Worm (Caenorhabditis elegans) whole organism, L4/young adult: ENCODE data around the gene T28H11.7.
A peak's percentile ranks its signal among the peaks of the same experiment; 100 is the strongest.
"Not testable (repeated sequence)": the region's sequence is repeated elsewhere in the genome, so short reads cannot be mapped to it uniquely, and the experiment has no call there.

Source experiments
- W03F9.2 ChIP-seq: fragments of 150-350 bp; optimal IDR thresholded peaks from 2 replicates; lab custom pipeline; 2014; ENCODE audit warnings: missing biosample characterization, missing genetic modification characterization
- dao-5 ChIP-seq: sonication (generic microtip); optimal IDR thresholded peaks from 2 replicates; lab custom pipeline; 2016; ENCODE audit warnings: missing genotype, missing genetic modification characterization, moderate library complexity, missing compliant biosample characterization
- him-1 ChIP-seq: sonication (generic microtip); optimal IDR thresholded peaks from 2 replicates; lab custom pipeline; 2016; ENCODE audit warnings: missing genotype, missing genetic modification reagents, missing genetic modification characterization, missing compliant biosample characterization

The T28H11.7 gene

DNA sequence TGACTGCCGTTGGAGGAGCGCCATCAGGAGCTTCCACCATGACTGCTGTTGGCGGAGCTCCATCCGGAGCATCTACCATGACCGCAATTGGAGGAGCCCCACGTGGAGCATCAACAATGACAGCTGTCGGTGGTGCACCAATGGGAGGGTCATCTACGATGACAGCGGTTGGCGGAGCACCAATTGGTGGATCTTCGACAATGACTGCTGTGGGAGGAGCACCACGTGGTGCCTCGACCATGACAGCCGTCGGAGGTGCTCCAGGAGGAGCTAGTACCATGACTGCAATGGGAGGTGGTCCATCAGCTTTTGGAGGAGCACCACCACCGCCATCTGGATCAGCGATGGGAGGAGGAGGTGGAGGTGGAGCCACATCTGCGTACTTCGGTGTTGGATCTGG, at the start of gene T28H11.7:
Gene T28H11.7, minus strand, starts transcription at position 101 of the 400 bp plus-strand sequence.
- not testable (repeated sequence) for TF ChIP-seq W03F9.2 (tag; lab: Kevin White, UChicago); him-1 (tag; lab: Kevin White, UChicago); dao-5

- TF ChIP-seq W03F9.2 (tag; lab: Kevin White, UChicago); him-1 (tag; lab: Kevin White, UChicago); dao-5: not testable (repeated sequence)
Measured at ce11 chrIV:5064961-5065360, 48.0 kb upstream of the T28H11.7 start, which contains the start of gene msp-53. Gene msp-53, minus strand, starts transcription at chrIV:5065061.

DNA sequence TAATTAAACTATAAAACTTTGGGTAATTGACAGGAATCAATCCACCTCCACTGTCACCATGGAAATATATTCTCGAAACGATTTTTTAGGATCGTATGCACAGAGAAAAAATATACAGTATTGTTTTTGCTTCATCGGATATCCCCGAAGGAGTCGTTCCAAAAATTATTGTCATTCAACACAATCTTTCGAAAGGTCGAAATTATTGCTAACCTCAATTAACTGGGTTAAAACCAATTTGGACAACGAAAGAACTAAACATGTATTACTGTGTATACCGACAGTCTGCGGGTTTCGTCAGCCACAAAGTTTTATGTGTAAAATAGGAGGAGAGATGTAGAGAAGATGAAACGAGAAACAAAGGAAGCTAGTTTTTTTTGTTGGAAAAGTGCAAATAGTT, 46.3 kb upstream of the T28H11.7 start:
- TF ChIP-seq dao-5 (no peak), W03F9.2 (tag; lab: Kevin White, UChicago) (no peak), him-1 (tag; lab: Kevin White, UChicago) (no peak)

DNA sequence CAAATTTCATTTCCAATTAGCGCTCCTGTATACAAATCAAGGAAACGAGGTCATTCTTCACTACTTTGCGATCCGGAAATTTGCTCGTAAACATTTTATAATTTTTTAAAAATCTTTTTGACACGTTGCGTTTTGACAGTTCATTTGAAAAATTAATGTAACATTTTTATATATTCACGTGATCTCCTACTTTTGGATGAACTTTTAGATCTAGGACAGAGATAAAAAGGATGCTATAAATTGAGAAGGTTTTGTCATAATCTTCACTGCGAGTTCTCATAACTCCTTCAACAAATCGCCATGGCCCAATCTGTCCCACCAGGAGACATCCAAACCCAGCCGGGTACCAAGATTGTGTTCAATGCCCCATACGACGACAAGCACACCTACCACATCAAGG, 45.3 kb upstream of the T28H11.7 start, which contains the start of gene msp-57:
Gene msp-57, plus strand, starts transcription at position 301 of the 400 bp plus-strand sequence.
- TF ChIP-seq him-1 (tag; lab: Kevin White, UChicago); W03F9.2 (tag; lab: Kevin White, UChicago); dao-5: not testable (repeated sequence)

- TF ChIP-seq W03F9.2 (tag; lab: Kevin White, UChicago) (no peak), dao-5 (no peak), him-1 (tag; lab: Kevin White, UChicago) (no peak)
Measured at ce11 chrIV:5060984-5061383, 44.0 kb upstream of the T28H11.7 start, which contains the start of gene C09B9.7. Gene C09B9.7, minus strand, starts transcription at chrIV:5061084.

DNA sequence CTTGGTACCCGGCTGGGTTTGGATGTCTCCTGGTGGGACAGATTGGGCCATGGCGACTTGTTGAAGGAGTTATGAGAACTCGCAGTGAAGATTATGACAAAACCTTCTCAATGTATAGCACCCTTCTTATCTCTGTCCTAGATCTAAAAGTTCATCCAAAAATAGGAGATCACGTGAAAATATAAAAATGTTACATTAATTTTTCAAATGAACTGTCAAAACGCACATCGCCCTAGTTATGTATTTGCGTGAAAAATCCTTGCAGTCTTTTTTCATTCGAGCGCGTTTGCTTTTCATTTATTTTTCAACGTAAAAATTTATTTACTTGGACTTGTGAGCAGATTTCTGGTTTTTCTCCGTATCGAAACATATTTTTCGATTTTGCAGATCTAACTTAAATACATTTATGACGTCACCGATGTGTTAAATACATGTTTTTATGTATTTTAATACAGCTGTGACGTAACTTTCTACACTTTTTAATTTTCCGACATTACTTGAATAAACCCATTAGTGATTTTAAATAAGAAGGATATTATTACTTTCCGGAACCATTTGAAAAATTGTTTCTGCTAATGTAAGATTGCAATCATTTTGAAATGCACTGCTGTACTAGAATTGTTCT, 39.1 kb upstream of the T28H11.7 start, which contains the start of gene msp-55:
Gene msp-55, minus strand, starts transcription at position 51 of the 625 bp plus-strand sequence.
- TF ChIP-seq W03F9.2 (tag; lab: Kevin White, UChicago): no peak
- TF ChIP-seq him-1 (tag; lab: Kevin White, UChicago): no peak
- no peak for TF ChIP-seq dao-5

ce11 chrIV:5054297-5054696, 37.3 kb upstream of the T28H11.7 start:
- TF ChIP-seq W03F9.2 (tag; lab: Kevin White, UChicago) (no peak), him-1 (tag; lab: Kevin White, UChicago) (no peak), dao-5 (no peak)

DNA sequence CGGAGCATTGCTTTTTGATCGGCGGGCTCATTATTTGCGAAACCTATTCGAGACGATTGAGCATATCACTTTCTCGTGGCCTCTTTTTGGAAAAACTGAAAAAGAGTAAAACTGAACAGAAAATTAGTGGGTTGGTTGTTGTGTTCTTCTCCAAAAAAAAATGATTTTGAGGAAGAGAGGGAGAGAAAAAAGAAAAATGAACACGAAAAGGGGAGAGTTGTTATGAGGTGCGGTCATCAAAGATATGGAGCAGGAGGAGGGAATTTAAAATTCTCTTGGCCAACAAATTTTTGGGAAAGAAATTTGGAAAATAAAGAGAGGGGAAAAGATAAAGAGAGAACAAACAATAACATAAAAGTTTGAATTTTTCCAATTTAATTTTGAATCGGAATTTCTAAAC, 28.4 kb upstream of the T28H11.7 start, which contains the start of gene hot-9:
Gene hot-9, minus strand, starts transcription at position 101 of the 400 bp plus-strand sequence.
- TF ChIP-seq him-1 (tag; lab: Kevin White, UChicago): no peak
- TF ChIP-seq W03F9.2 (tag; lab: Kevin White, UChicago): no peak
- no peak for TF ChIP-seq dao-5

DNA sequence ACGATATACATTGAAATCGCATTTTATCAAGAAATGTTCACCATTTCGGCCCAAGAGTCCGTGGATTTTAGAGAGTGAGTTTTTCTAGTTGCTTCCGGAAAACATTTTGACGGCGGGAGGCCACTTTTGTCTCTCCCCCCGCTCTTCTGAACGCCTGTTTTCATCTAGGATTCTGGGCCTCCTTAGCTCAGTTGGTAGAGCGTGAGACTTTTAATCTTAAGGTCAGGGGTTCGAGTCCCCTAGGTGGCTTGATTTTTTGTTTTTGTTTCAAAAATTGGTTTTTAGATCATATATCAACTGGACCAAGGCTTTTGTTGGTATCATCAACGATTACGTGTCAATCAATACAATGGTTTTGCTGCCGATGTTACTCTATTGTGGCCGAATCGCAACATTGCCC, 21.8 kb upstream of the T28H11.7 start:
- TF ChIP-seq W03F9.2 (tag; lab: Kevin White, UChicago): no peak
- TF ChIP-seq him-1 (tag; lab: Kevin White, UChicago): peak; percentile 17
- peak; percentile 66 for TF ChIP-seq dao-5

DNA sequence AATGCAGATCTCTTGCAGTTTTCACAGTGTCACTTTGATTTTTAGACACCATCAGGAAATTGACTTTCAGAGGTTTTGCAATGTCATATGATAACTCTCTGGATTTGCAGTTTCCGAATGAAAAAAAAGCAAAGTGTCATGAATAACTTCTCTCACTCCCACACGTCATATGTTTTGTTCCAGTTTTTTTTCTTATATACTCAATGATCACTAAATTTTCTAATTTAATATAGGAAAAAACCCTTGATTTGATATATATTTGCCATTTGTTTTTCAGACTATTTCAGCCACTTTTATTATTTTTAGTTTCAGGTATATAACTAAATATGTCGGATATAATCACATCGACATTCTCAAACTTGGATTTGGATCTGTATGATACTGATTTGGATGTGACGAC, 20.5 kb upstream of the T28H11.7 start, which contains the start of gene C09B9.1:
Gene C09B9.1, plus strand, starts transcription at position 301 of the 400 bp plus-strand sequence.
- TF ChIP-seq him-1 (tag; lab: Kevin White, UChicago): no peak
- no peak for TF ChIP-seq W03F9.2 (tag; lab: Kevin White, UChicago)
- TF ChIP-seq dao-5: no peak

ce11 chrIV:5033276-5033675, 16.3 kb upstream of the T28H11.7 start, which contains the start of gene C09B9.4:
Gene C09B9.4, minus strand, starts transcription at chrIV:5033376.
- TF ChIP-seq W03F9.2 (tag; lab: Kevin White, UChicago) (no peak), dao-5 (no peak), him-1 (tag; lab: Kevin White, UChicago) (no peak)

ce11 chrIV:5031346-5031745, 14.4 kb upstream of the T28H11.7 start:
- TF ChIP-seq W03F9.2 (tag; lab: Kevin White, UChicago) (no peak), him-1 (tag; lab: Kevin White, UChicago) (no peak), dao-5 (no peak)

DNA sequence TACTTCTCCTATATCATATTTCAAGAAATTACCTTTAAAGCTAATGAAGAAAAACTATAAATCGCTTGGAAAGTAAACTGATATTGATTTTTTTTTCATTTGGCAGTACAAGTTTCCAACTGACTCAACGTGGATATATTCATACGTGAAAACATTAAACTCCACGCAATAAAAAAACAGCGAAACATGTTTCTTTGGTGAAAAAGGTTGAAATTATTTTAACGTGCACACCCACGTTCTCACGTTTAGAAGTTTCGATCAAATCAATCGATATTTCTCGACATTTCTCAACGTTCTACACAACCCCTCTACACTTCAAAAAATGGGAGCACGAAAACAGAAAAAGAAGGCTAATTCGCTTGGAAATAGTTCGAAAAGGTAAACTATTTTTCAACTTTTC, 12.0 kb upstream of the T28H11.7 start, which contains the start of the genes best-6 and C09B9.2:
Gene best-6, minus strand, starts transcription at position 101 of the 400 bp plus-strand sequence.
Gene C09B9.2, plus strand, starts transcription at position 314 of the 400 bp plus-strand sequence.
- TF ChIP-seq dao-5: no peak
- no peak for TF ChIP-seq W03F9.2 (tag; lab: Kevin White, UChicago)
- no peak for TF ChIP-seq him-1 (tag; lab: Kevin White, UChicago)

DNA sequence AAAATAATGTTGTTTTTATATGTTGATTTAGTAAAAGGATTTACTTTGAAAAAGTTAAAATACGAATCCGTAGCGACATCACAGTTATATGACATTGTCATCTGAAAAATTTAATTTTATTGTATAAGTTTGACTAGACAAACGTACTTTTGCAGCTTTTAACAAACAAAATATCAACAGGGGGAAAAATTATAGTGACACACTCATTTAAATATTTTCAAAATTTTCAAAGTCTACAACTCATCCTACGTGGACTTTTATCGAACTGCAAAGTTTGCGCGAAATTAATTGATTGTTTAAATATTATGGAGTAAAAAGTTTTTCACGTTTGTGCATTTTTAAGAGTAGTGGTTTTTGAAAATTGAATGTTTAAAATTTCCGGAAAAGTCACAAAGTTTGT, 8.7 kb upstream of the T28H11.7 start, which contains the start of gene C09B9.85:
Gene C09B9.85, minus strand, starts transcription at position 101 of the 400 bp plus-strand sequence.
- TF ChIP-seq W03F9.2 (tag; lab: Kevin White, UChicago) (no peak), dao-5 (no peak), him-1 (tag; lab: Kevin White, UChicago) (no peak)
